Worm (Caenorhabditis elegans) whole organism, young adult: ENCODE measurements around the gene F17E9.4.
A peak's percentile ranks its signal among the peaks of the same experiment; 100 is the strongest.

Source experiments
- F57C9.4 ChIP-seq: sonication (generic microtip); optimal IDR thresholded peaks from 2 replicates; lab custom pipeline; 2017; ENCODE audit warnings: mild to moderate bottlenecking, missing genetic modification characterization, missing compliant biosample characterization
- dpl-1 ChIP-seq: fragments of 150-350 bp; optimal IDR thresholded peaks from 2 replicates; lab custom pipeline; 2014; ENCODE audit warnings: missing biosample characterization, missing genetic modification reagents, missing genetic modification characterization
- egrh-3 ChIP-seq: fragments of 200-800 bp; sonication (Bioruptor generic); IDR thresholded peaks from 2 replicates; pipeline ENCODE4 v1.3.6; 2022; ENCODE audit warnings: missing genetic modification reagents, missing genetic modification characterization, missing compliant biosample characterization
- ekl-4 ChIP-seq: fragments of 200-800 bp; sonication (Bioruptor generic); IDR thresholded peaks from 2 replicates; pipeline ENCODE4 v1.3.6; 2022; ENCODE audit warnings: missing genetic modification reagents, missing genetic modification characterization, missing compliant biosample characterization
- hrde-1 ChIP-seq: sonication (generic microtip); optimal IDR thresholded peaks from 2 replicates; lab custom pipeline; 2016; ENCODE audit warnings: missing genetic modification characterization, mild to moderate bottlenecking, missing compliant biosample characterization, moderate library complexity, missing genotype, missing genetic modification reagents, borderline replicate concordance
- nfya-1 ChIP-seq: sonication (generic microtip); optimal IDR thresholded peaks from 2 replicates; lab custom pipeline; 2017; ENCODE audit warnings: antibody characterized with exemption, missing compliant biosample characterization, missing genetic modification characterization, borderline replicate concordance; ENCODE audit not compliant: insufficient read depth
- nfya-2 ChIP-seq: fragments of 200-800 bp; sonication (Bioruptor generic); IDR thresholded peaks from 2 replicates; pipeline ENCODE4 v1.3.6; 2022; ENCODE audit warnings: missing genetic modification reagents, missing genetic modification characterization, missing compliant biosample characterization
- nhr-27 ChIP-seq: fragments of 200-800 bp; sonication (Bioruptor generic); optimal IDR thresholded peaks from 2 replicates; lab custom pipeline; 2018; ENCODE audit warnings: mild to moderate bottlenecking, missing genetic modification characterization, moderate library complexity, missing compliant biosample characterization
- pbrm-1 ChIP-seq: fragments of 200-800 bp; sonication (Bioruptor generic); IDR thresholded peaks from 2 replicates; pipeline ENCODE4 v1.3.6; 2022; ENCODE audit warnings: missing genetic modification reagents, missing genetic modification characterization, missing compliant biosample characterization
- rpc-1 ChIP-seq, 2 experiments: fragments of 150-350 bp in 1 of 2; sonication (generic microtip) in 1 of 2; optimal IDR thresholded peaks; 2 replicates each; lab custom pipeline; 2014 to 2018; ENCODE audit warnings: missing biosample characterization in 1 of 2, missing genetic modification characterization in 1 of 2, missing genetic modification reagents in 1 of 2, missing genotype in 1 of 2
- unc-62 ChIP-seq: fragments of 150-350 bp; optimal IDR thresholded peaks from 2 replicates; lab custom pipeline; 2014; ENCODE audit warnings: missing biosample characterization, missing genetic modification reagents, missing genetic modification characterization
- ztf-3 ChIP-seq: fragments of 200-800 bp; sonication (Bioruptor generic); optimal IDR thresholded peaks from 2 replicates; lab custom pipeline; 2018; ENCODE audit warnings: mild to moderate bottlenecking, missing genetic modification characterization, missing compliant biosample characterization

DNA sequence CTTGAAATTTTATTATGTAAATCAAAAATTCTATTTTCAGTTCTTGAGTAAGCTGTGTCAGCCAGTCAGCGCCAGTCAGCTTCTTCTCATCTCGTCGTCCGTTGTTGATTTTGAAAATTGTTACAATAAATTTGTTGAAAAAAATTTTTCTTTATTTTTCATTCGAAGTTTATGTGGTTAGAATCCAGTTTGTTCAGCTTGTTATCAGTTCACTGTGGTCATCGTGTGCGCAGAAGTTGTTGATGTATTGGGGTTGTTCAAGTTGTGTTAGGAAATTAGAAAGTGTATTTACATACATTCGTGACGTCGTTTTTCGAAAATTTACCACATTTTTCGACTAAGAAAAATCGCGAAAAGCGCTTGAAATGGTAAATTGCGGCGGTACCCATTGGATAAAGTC lies 49.6 kb downstream of the F17E9.4 start:
- no peak for TF ChIP-seq unc-62 (GFP tag; lab: Kevin White, UChicago)
- TF ChIP-seq pbrm-1 (GFP tag; lab: Robert Waterston, UW), result no peak
- no peak for TF ChIP-seq ekl-4 (GFP tag; lab: Robert Waterston, UW)
- TF ChIP-seq nfya-2 (GFP tag; lab: Robert Waterston, UW), result no peak
- TF ChIP-seq hrde-1 (tag; lab: Kevin White, UChicago), result peak; percentile 57
- no peak for TF ChIP-seq dpl-1 (GFP tag; lab: Kevin White, UChicago)
- TF ChIP-seq egrh-3 (GFP tag; lab: Robert Waterston, UW), result no peak
- TF ChIP-seq rpc-1 (optimal IDR thresholded peaks at IDR 0.05; lab: Kevin White, UChicago), result no peak
- TF ChIP-seq rpc-1 (tag; optimal IDR thresholded peaks at IDR 0.05; lab: Kevin White, UChicago), result no peak
- no peak for TF ChIP-seq nfya-1
- TF ChIP-seq nhr-27 (tag; lab: Kevin White, UChicago), result no peak
- no peak for TF ChIP-seq F57C9.4 (tag; lab: Kevin White, UChicago)
- no peak for TF ChIP-seq ztf-3 (GFP tag; lab: Kevin White, UChicago)
